Fruit fly (Drosophila melanogaster) whole organism, wandering third instar larva: ENCODE measurements around the gene Fim.

Experiments
- Abd-B ChIP-seq: fragments of >200 bp; optimal IDR thresholded peaks from 2 replicates; lab custom pipeline; 2017; ENCODE audit warnings: missing biosample characterization, missing genetic modification characterization
- CG32264 ChIP-seq: fragments of 200-800 bp; sonication (Bioruptor generic); optimal IDR thresholded peaks from 2 replicates; lab custom pipeline; 2016; ENCODE audit warnings: missing biosample characterization, missing genetic modification characterization
- CG9705 ChIP-seq: fragments of 200-800 bp; sonication (Bioruptor generic); optimal IDR thresholded peaks from 2 replicates; lab custom pipeline; 2018; ENCODE audit warnings: missing biosample characterization, mild to moderate bottlenecking, missing genetic modification characterization
- CrebA ChIP-seq: fragments of 200-800 bp; sonication (Bioruptor generic); optimal IDR thresholded peaks from 2 replicates; lab custom pipeline; 2016; ENCODE audit warnings: missing biosample characterization, mild to moderate bottlenecking, missing genetic modification characterization, borderline replicate concordance
- Dif ChIP-seq: fragments of 200-275, 200-300 bp; sonication (Bioruptor generic); optimal IDR thresholded peaks from 2 replicates; lab custom pipeline; 2018; ENCODE audit warnings: missing biosample characterization, missing genetic modification characterization; ENCODE audit not compliant: partially characterized antibody
- HLH106 ChIP-seq: fragments of 200-800 bp; optimal IDR thresholded peaks from 3 replicates; lab custom pipeline; 2019; ENCODE audit warnings: missing biosample characterization, mild to moderate bottlenecking, missing genetic modification characterization, moderate library complexity
- Hr83 ChIP-seq: fragments of 200-300 bp; sonication (Bioruptor generic); optimal IDR thresholded peaks from 2 replicates; lab custom pipeline; 2016; ENCODE audit warnings: missing biosample characterization, mild to moderate bottlenecking, missing genetic modification characterization, moderate library complexity; ENCODE audit not compliant: poor library complexity, severe bottlenecking
- Jra ChIP-seq: sonication (Bioruptor generic); optimal IDR thresholded peaks from 2 replicates; lab custom pipeline; 2016; ENCODE audit warnings: missing biosample characterization, missing genetic modification characterization
- Mio ChIP-seq: sonication (Bioruptor generic); optimal IDR thresholded peaks from 2 replicates; lab custom pipeline; 2016; ENCODE audit warnings: missing biosample characterization, missing genetic modification characterization
- Myc ChIP-seq: fragments of >200 bp; optimal IDR thresholded peaks from 2 replicates; lab custom pipeline; 2017
- N ChIP-seq: fragments of >200 bp; optimal IDR thresholded peaks from 2 replicates; lab custom pipeline; 2018; ENCODE audit warnings: missing biosample characterization, missing external identifiers, missing genetic modification characterization
- OdsH ChIP-seq: fragments of 200-800 bp; sonication (Bioruptor generic); optimal IDR thresholded peaks from 2 replicates; lab custom pipeline; 2016; ENCODE audit warnings: missing biosample characterization, mild to moderate bottlenecking, missing genetic modification characterization
- Rel ChIP-seq, 2 experiments: fragments of 200-800 bp; sonication (Bioruptor generic) in 1 of 2; optimal IDR thresholded peaks; 2 replicates in 1 of 2; 3 replicates in 1 of 2; lab custom pipeline; 2016 to 2019; ENCODE audit warnings: mild to moderate bottlenecking in 2 of 2, missing biosample characterization in 2 of 2, missing genetic modification characterization in 2 of 2, moderate library complexity in 1 of 2
- Vsx2 ChIP-seq: fragments of 200-300, 225-300 bp; sonication (Bioruptor generic); optimal IDR thresholded peaks from 2 replicates; lab custom pipeline; 2018; ENCODE audit warnings: missing biosample characterization, missing genetic modification characterization; ENCODE audit not compliant: partially characterized antibody
- br ChIP-seq: fragments of 200-800 bp; sonication (Bioruptor generic); optimal IDR thresholded peaks from 2 replicates; lab custom pipeline; 2016; ENCODE audit warnings: missing biosample characterization, missing genetic modification characterization
- brk ChIP-seq: fragments of 200-800 bp; sonication (Bioruptor generic); optimal IDR thresholded peaks from 2 replicates; lab custom pipeline; 2016; ENCODE audit warnings: missing biosample characterization, mild to moderate bottlenecking, missing genetic modification characterization
- dl ChIP-seq, 2 experiments: fragments of 175-275, 200-275 bp in 1 of 2; fragments of 200-275 bp in 1 of 2; sonication (Bioruptor generic); optimal IDR thresholded peaks; lab custom pipeline; 2018; ENCODE audit warnings: mild to moderate bottlenecking in 2 of 2, missing biosample characterization in 2 of 2, missing genetic modification characterization in 2 of 2, moderate library complexity in 2 of 2; ENCODE audit not compliant: partially characterized antibody in 2 of 2, insufficient read depth in 1 of 2
- dmrt93B ChIP-seq: fragments of 200-800 bp; sonication (Bioruptor generic); optimal IDR thresholded peaks from 2 replicates; lab custom pipeline; 2018; ENCODE audit warnings: missing biosample characterization, mild to moderate bottlenecking, missing genetic modification characterization
- dsf ChIP-seq: sonication (Bioruptor generic); optimal IDR thresholded peaks from 2 replicates; lab custom pipeline; 2016; ENCODE audit warnings: missing biosample characterization, missing genetic modification characterization, borderline replicate concordance
- foxo ChIP-seq, 2 experiments: fragments of 200-800 bp; sonication (Bioruptor generic); optimal IDR thresholded peaks; 2 replicates in 1 of 2; 3 replicates in 1 of 2; lab custom pipeline; 2016 to 2017; ENCODE audit warnings: missing biosample characterization in 2 of 2, missing genetic modification characterization in 2 of 2
- fru ChIP-seq: fragments of 200-800 bp; sonication (Bioruptor generic); optimal IDR thresholded peaks from 3 replicates; lab custom pipeline; 2016; ENCODE audit warnings: missing biosample characterization, mild to moderate bottlenecking, missing genetic modification characterization
- h ChIP-seq: fragments of 200-800 bp; sonication (Bioruptor generic); optimal IDR thresholded peaks from 3 replicates; lab custom pipeline; 2016; ENCODE audit warnings: missing biosample characterization, mild to moderate bottlenecking, missing genetic modification characterization
- jim ChIP-seq: fragments of 175-275, 200-325 bp; sonication (Bioruptor generic); optimal IDR thresholded peaks from 2 replicates; lab custom pipeline; 2016; ENCODE audit warnings: missing biosample characterization, mild to moderate bottlenecking, missing genetic modification characterization
- lola ChIP-seq: fragments of >200 bp; optimal IDR thresholded peaks from 2 replicates; lab custom pipeline; 2017; ENCODE audit warnings: missing biosample characterization, missing genetic modification characterization
- pan ChIP-seq: fragments of >200 bp; optimal IDR thresholded peaks from 2 replicates; lab custom pipeline; 2017
- psq ChIP-seq: fragments of 200-800 bp; sonication (Bioruptor generic); optimal IDR thresholded peaks from 3 replicates; lab custom pipeline; 2017; ENCODE audit warnings: missing biosample characterization, mild to moderate bottlenecking, missing genetic modification characterization, moderate library complexity
- rgr ChIP-seq: fragments of 200-800 bp; sonication (Bioruptor generic); optimal IDR thresholded peaks from 3 replicates; lab custom pipeline; 2016; ENCODE audit warnings: missing biosample characterization, mild to moderate bottlenecking, missing genetic modification characterization
- sage ChIP-seq: fragments of 200-800 bp; sonication (Bioruptor generic); optimal IDR thresholded peaks from 2 replicates; lab custom pipeline; 2016; ENCODE audit warnings: missing biosample characterization, mild to moderate bottlenecking, missing genetic modification characterization
- tai ChIP-seq: sonication (Bioruptor generic); optimal IDR thresholded peaks from 2 replicates; lab custom pipeline; 2016; ENCODE audit warnings: missing biosample characterization, missing genetic modification characterization
- usp ChIP-seq: fragments of >200 bp; optimal IDR thresholded peaks from 2 replicates; lab custom pipeline; 2017; ENCODE audit warnings: missing biosample characterization, missing genetic modification characterization
- woc ChIP-seq: sonication (Bioruptor generic); optimal IDR thresholded peaks from 2 replicates; lab custom pipeline; 2016; ENCODE audit warnings: missing biosample characterization, mild to moderate bottlenecking, missing genetic modification characterization

Fim gene

dm6 chrX:17262049-17262448 lies 39.7 kb downstream of the Fim start:
- no peak for TF ChIP-seq Dif
- peak; percentile 45 for TF ChIP-seq N (GFP tag; lab: Kevin White, UChicago)

DNA sequence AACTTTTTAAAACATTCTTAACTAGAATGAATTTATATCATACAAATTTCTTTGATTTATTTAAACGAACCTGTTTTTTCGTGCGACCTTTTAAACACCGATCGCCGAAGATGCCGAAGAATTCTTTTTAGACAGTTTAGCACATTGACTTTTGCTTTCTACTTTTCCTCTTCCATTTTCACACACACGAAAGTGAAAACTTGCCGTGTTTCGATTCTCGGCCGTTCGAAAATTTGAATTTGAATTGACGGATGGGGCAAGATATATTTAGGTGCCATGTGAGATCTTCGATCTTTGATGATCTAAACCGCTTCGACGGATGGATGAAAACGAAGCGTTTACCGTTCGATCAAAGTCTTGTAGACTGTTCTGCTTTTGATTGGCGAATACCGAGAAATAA lies 46.1 kb downstream of the Fim start:
- TF ChIP-seq usp (GFP tag; lab: Kevin White, UChicago): no peak
- no peak for TF ChIP-seq Mio (GFP tag; lab: Kevin White, UChicago)
- no peak for TF ChIP-seq dl (GFP tag; optimal IDR thresholded peaks at IDR 0.05; lab: Kevin White, UChicago; ENCODE audit: insufficient read depth in 1 of 2, partially characterized antibody in 2 of 2)
- TF ChIP-seq Abd-B (GFP tag; lab: Kevin White, UChicago): no peak
- TF ChIP-seq sage (GFP tag; lab: Kevin White, UChicago): no peak
- no peak for TF ChIP-seq Jra (GFP tag; lab: Kevin White, UChicago)
- TF ChIP-seq jim (GFP tag; lab: Kevin White, UChicago): no peak
- TF ChIP-seq pan (lab: Kevin White, UChicago): no peak
- TF ChIP-seq dmrt93B (GFP tag; lab: Kevin White, UChicago): no peak
- TF ChIP-seq, all 38 proteins: peak for 0

- no peak for TF ChIP-seq lola
- no peak for TF ChIP-seq rgr (GFP tag; lab: Kevin White, UChicago)
- no peak for TF ChIP-seq OdsH (GFP tag; lab: Kevin White, UChicago)
- no peak for TF ChIP-seq CrebA
- no peak for TF ChIP-seq h
- no peak for TF ChIP-seq usp (GFP tag; lab: Kevin White, UChicago)
- no peak for TF ChIP-seq tai (GFP tag; lab: Kevin White, UChicago)
- TF ChIP-seq foxo (GFP tag; optimal IDR thresholded peaks at IDR 0.05; lab: Kevin White, UChicago): no peak
- TF ChIP-seq brk (GFP tag; lab: Kevin White, UChicago): no peak
- TF ChIP-seq Rel (GFP tag; optimal IDR thresholded peaks at IDR 0.05; lab: Kevin White, UChicago): no peak
- TF ChIP-seq Rel (tag; optimal IDR thresholded peaks at IDR 0.05; lab: Kevin White, UChicago): no peak
- no peak for TF ChIP-seq HLH106
- no peak for TF ChIP-seq Vsx2 (GFP tag; lab: Kevin White, UChicago)
- no peak for TF ChIP-seq Hr83 (GFP tag; lab: Kevin White, UChicago)
- TF ChIP-seq CG9705 (GFP tag; lab: Kevin White, UChicago): no peak
These were observed 47.6 kb downstream of the Fim start for dm6 chrX:17254094-17254493.

- TF ChIP-seq fru (GFP tag; lab: Kevin White, UChicago) (no peak), Myc (lab: Kevin White, UChicago) (peak; percentile 86)
- TF ChIP-seq, all 38 proteins: peak for 1
These were observed 52.4 kb downstream of the Fim start, which contains the start of gene CG8675 for dm6 chrX:17249326-17249725. Gene CG8675, minus strand, starts transcription at chrX:17249502.

DNA sequence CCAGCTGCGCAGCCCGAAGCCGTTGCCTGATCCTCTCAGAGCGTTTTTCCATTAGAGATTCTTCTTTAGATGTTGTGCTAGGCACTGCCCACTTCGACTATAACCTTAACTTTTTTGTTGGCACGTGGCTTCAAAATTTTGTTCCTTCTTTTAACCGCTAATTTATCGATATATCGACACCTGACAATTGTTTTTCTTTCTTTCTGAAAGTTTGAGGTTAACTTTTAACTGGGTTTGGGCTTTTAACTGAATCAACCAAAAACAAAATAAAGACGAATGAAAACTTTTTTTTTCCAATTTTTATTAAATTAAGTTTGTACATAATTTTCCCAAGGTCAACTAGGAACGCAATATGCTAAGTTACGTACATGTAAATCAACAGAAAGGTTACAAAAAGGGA lies 54.8 kb downstream of the Fim start, which contains the start of gene CG42854:
TSS of gene CG42854 (minus strand) at position 101 of the 400 bp plus-strand sequence.
- TF ChIP-seq CG32264 (GFP tag; lab: Kevin White, UChicago) (no peak), Abd-B (GFP tag; lab: Kevin White, UChicago) (no peak), pan (lab: Kevin White, UChicago) (no peak), br (GFP tag; lab: Kevin White, UChicago) (no peak), Vsx2 (GFP tag; lab: Kevin White, UChicago) (no peak), h (no peak), tai (GFP tag; lab: Kevin White, UChicago) (no peak), brk (GFP tag; lab: Kevin White, UChicago) (no peak), CrebA (no peak), woc (GFP tag; lab: Kevin White, UChicago) (no peak), dsf (GFP tag; lab: Kevin White, UChicago) (no peak), Rel (GFP tag; optimal IDR thresholded peaks at IDR 0.05; lab: Kevin White, UChicago) (no peak), Rel (tag; optimal IDR thresholded peaks at IDR 0.05; lab: Kevin White, UChicago) (no peak), foxo (GFP tag; optimal IDR thresholded peaks at IDR 0.05; lab: Kevin White, UChicago) (no peak), Jra (GFP tag; lab: Kevin White, UChicago) (no peak), psq (no peak), Mio (GFP tag; lab: Kevin White, UChicago) (no peak), usp (GFP tag; lab: Kevin White, UChicago) (no peak)
- TF ChIP-seq, all 38 proteins: peak for 0
